Fruit fly (Drosophila melanogaster) Kc167 (cell line): Measurements from ENCODE around the gene AANATL2.

ENCODE experiments used
- Myc ChIP-seq: fragments of >200 bp; optimal IDR thresholded peaks from 2 replicates; lab custom pipeline; 2017; ENCODE audit warnings: missing external identifiers
- Sin3A ChIP-seq: fragments of >200 bp; optimal IDR thresholded peaks from 2 replicates; lab custom pipeline; 2018; ENCODE audit warnings: missing external identifiers
- h ChIP-seq: fragments of >200 bp; optimal IDR thresholded peaks from 3 replicates; lab custom pipeline; 2018; ENCODE audit warnings: missing external identifiers
- insv ChIP-seq: fragments of >200 bp; optimal IDR thresholded peaks from 3 replicates; lab custom pipeline; 2018; ENCODE audit warnings: missing external identifiers
- psq ChIP-seq: fragments of >200 bp; optimal IDR thresholded peaks from 2 replicates; lab custom pipeline; 2017; ENCODE audit warnings: missing external identifiers
- ttk ChIP-seq: sonication (Bioruptor generic); optimal IDR thresholded peaks from 2 replicates; lab custom pipeline; 2017; ENCODE audit warnings: missing external identifiers

Gene AANATL2

DNA sequence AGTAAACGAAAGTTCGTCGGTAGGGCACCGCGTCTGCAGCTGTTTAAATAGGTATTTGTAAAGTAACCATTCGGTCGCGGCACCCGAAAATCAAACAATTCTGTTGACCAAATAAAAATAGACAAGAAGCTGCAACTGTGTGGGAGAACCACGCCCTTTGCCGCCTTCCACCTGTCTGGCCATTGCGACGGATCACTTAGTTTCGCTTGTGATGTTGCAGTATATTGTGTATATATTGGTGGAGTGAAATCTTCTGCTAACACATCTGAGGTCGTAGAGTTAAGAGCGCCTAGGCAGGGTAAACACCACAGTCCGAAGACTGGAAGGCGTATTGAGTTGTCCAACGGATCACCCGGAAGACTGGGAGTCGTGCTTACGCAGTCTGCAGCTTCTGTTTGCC is 27.7 kb downstream of the AANATL2 start:
- TF ChIP-seq psq (lab: Kevin White, UChicago) (no peak), Myc (no peak), ttk (lab: Kevin White, UChicago) (no peak), Sin3A (lab: Kevin White, UChicago) (no peak), h (lab: Kevin White, UChicago) (no peak), insv (lab: Kevin White, UChicago) (no peak)

dm6 chr2L:6291605-6292004 is 35.9 kb downstream of the AANATL2 start:
- TF ChIP-seq ttk (lab: Kevin White, UChicago) (no peak), h (lab: Kevin White, UChicago) (no peak), psq (lab: Kevin White, UChicago) (no peak), Sin3A (lab: Kevin White, UChicago) (no peak), insv (lab: Kevin White, UChicago) (no peak)

DNA sequence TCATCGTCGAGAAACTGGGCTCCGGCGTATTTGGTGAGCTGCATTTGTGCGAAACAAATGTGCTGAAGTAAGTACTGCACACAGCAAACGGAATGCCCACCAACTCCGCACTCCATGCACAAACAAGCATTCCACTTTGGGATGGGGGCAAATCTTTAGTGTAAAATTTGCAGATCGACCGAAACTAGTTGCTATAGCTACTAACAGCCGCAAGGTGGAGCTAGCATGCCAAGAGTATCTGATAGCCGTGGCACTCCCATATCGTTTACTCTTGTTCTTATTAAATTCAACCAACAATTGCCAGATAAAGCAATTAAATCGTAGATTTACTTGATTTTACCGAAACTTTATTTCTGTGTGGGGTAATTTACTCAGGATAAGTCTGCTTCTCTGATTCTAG is 46.0 kb downstream of the AANATL2 start:
- TF ChIP-seq ttk (lab: Kevin White, UChicago) (no peak), insv (lab: Kevin White, UChicago) (no peak), psq (lab: Kevin White, UChicago) (no peak), h (lab: Kevin White, UChicago) (no peak), Sin3A (lab: Kevin White, UChicago) (no peak), Myc (no peak)
